Fruit fly (Drosophila melanogaster) whole organism, wandering third instar larva: ENCODE measurements around the gene CG12499.

Experiments used
- Abd-B ChIP-seq: fragments of >200 bp; optimal IDR thresholded peaks from 2 replicates; lab custom pipeline; 2017; ENCODE audit warnings: missing biosample characterization, missing genetic modification characterization
- CG9705 ChIP-seq: fragments of 200-800 bp; sonication (Bioruptor generic); optimal IDR thresholded peaks from 2 replicates; lab custom pipeline; 2018; ENCODE audit warnings: missing biosample characterization, mild to moderate bottlenecking, missing genetic modification characterization
- HLH106 ChIP-seq: fragments of 200-800 bp; optimal IDR thresholded peaks from 3 replicates; lab custom pipeline; 2019; ENCODE audit warnings: missing biosample characterization, mild to moderate bottlenecking, missing genetic modification characterization, moderate library complexity
- Sp1 ChIP-seq: fragments of 200-800 bp; sonication (Bioruptor generic); optimal IDR thresholded peaks from 3 replicates; lab custom pipeline; 2019; ENCODE audit warnings: missing biosample characterization, mild to moderate bottlenecking, missing genetic modification characterization, moderate library complexity
- dmrt93B ChIP-seq: fragments of 200-800 bp; sonication (Bioruptor generic); optimal IDR thresholded peaks from 2 replicates; lab custom pipeline; 2018; ENCODE audit warnings: missing biosample characterization, mild to moderate bottlenecking, missing genetic modification characterization
- h ChIP-seq: fragments of 200-800 bp; sonication (Bioruptor generic); optimal IDR thresholded peaks from 3 replicates; lab custom pipeline; 2016; ENCODE audit warnings: missing biosample characterization, mild to moderate bottlenecking, missing genetic modification characterization
- jim ChIP-seq: fragments of 175-275, 200-325 bp; sonication (Bioruptor generic); optimal IDR thresholded peaks from 2 replicates; lab custom pipeline; 2016; ENCODE audit warnings: missing biosample characterization, mild to moderate bottlenecking, missing genetic modification characterization
- lola ChIP-seq: fragments of >200 bp; optimal IDR thresholded peaks from 2 replicates; lab custom pipeline; 2017; ENCODE audit warnings: missing biosample characterization, missing genetic modification characterization
- pan ChIP-seq: fragments of >200 bp; optimal IDR thresholded peaks from 2 replicates; lab custom pipeline; 2017
- sv ChIP-seq: fragments of 200-800 bp; sonication (Bioruptor generic); optimal IDR thresholded peaks from 3 replicates; lab custom pipeline; 2016; ENCODE audit warnings: missing biosample characterization, missing genetic modification characterization
- usp ChIP-seq: fragments of >200 bp; optimal IDR thresholded peaks from 2 replicates; lab custom pipeline; 2017; ENCODE audit warnings: missing biosample characterization, missing genetic modification characterization

DNA sequence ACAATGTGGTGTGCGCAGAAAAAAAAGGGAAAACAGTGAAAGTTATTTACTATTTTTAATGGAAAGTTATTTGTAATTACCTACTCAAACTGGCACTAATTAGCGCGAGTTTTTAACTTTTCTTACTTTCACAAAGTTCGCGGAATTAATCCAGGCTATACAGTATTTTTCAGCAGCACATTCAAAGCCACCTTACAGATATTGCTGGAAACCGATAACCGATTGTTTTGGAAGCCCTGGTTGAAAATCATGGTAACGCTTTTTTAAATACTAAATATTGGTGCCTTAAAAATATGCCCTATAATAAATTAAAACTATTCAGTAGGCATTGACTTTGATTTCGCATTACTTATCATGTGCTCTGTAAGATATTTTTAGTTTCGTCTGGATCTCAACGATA lies 46.4 kb upstream of the CG12499 start, which contains the start of gene tHMG2:
- TF ChIP-seq pan (lab: Kevin White, UChicago) = no peak
- no peak for TF ChIP-seq Sp1 (GFP tag; lab: Kevin White, UChicago)
- TF ChIP-seq Abd-B = no peak
- TF ChIP-seq sv (GFP tag; lab: Kevin White, UChicago) = no peak
- TF ChIP-seq h (GFP tag; lab: Kevin White, UChicago) = no peak
- no peak for TF ChIP-seq jim (GFP tag; lab: Kevin White, UChicago)
- TF ChIP-seq lola (GFP tag; lab: Kevin White, UChicago) = no peak
- no peak for TF ChIP-seq dmrt93B (GFP tag; lab: Kevin White, UChicago)
- no peak for TF ChIP-seq CG9705 (GFP tag; lab: Kevin White, UChicago)
- TF ChIP-seq HLH106 (tag; lab: Kevin White, UChicago) = no peak
- no peak for TF ChIP-seq usp (GFP tag; lab: Kevin White, UChicago)
